Fruit fly (Drosophila melanogaster) whole organism: ENCODE results near the gene CG43902.

ENCODE experiments used
- CG8478 ChIP-seq: fragments of >200 bp; optimal IDR thresholded peaks from 2 replicates; lab custom pipeline; 2018; ENCODE audit warnings: inconsistent platforms
- pan ChIP-seq: fragments of >200 bp; optimal IDR thresholded peaks from 2 replicates; lab custom pipeline; 2017
- psq ChIP-seq: fragments of >200 bp; optimal IDR thresholded peaks from 2 replicates; lab custom pipeline; 2017

dm6 chrX:10234024-10234520 is 75.8 kb downstream of the CG43902 start:
- TF ChIP-seq pan (lab: Kevin White, UChicago) (no peak), CG8478 (no peak), psq (lab: Kevin White, UChicago) (no peak)
